Worm (Caenorhabditis elegans) whole organism, L2 larva: ENCODE results near the gene ZC13.1.
A peak's percentile ranks its signal among the peaks of the same experiment; 100 is the strongest.

ENCODE experiments used
- C34F6.9 ChIP-seq: fragments of 150-350 bp; optimal IDR thresholded peaks from 2 replicates; lab custom pipeline; 2014; ENCODE audit warnings: missing biosample characterization, missing genetic modification characterization
- R02D3.7 ChIP-seq: fragments of 150-350 bp; optimal IDR thresholded peaks from 2 replicates; lab custom pipeline; 2014; ENCODE audit warnings: missing biosample characterization, missing genetic modification characterization
- ZK546.5 ChIP-seq: sonication (generic microtip); optimal IDR thresholded peaks from 2 replicates; lab custom pipeline; 2017; ENCODE audit warnings: missing biosample characterization, missing genetic modification characterization
- ama-1 ChIP-seq: fragments of 150-350 bp; optimal IDR thresholded peaks from 2 replicates; lab custom pipeline; 2018; ENCODE audit warnings: inconsistent platforms
- blmp-1 ChIP-seq: sonication (generic microtip); optimal IDR thresholded peaks from 2 replicates; lab custom pipeline; 2017; ENCODE audit warnings: missing genetic modification characterization, mild to moderate bottlenecking, missing compliant biosample characterization, antibody characterized with exemption, moderate library complexity; ENCODE audit not compliant: insufficient read depth
- ceh-16 ChIP-seq: fragments of 150-350 bp; optimal IDR thresholded peaks from 2 replicates; lab custom pipeline; 2014; ENCODE audit warnings: missing biosample characterization, missing genetic modification characterization
- crh-2 ChIP-seq: sonication (generic microtip); optimal IDR thresholded peaks from 2 replicates; lab custom pipeline; 2017; ENCODE audit warnings: missing biosample characterization, missing genetic modification characterization
- dmd-4 ChIP-seq: sonication (generic microtip); optimal IDR thresholded peaks from 2 replicates; lab custom pipeline; 2017; ENCODE audit warnings: missing biosample characterization, missing genetic modification characterization
- egl-27 ChIP-seq: sonication (generic microtip); optimal IDR thresholded peaks from 3 replicates; lab custom pipeline; 2017; ENCODE audit warnings: missing biosample characterization, missing genetic modification reagents, missing genetic modification characterization
- elt-1 ChIP-seq: fragments of 150-350 bp; optimal IDR thresholded peaks from 2 replicates; lab custom pipeline; 2014; ENCODE audit warnings: missing biosample characterization, missing genetic modification characterization
- elt-3 ChIP-seq: sonication (generic microtip); optimal IDR thresholded peaks from 2 replicates; lab custom pipeline; 2017; ENCODE audit warnings: missing biosample characterization, missing genetic modification characterization
- fos-1 ChIP-seq: fragments of 150-350 bp; optimal IDR thresholded peaks from 2 replicates; lab custom pipeline; 2014; ENCODE audit warnings: missing biosample characterization, missing genetic modification characterization
- gmeb-1 ChIP-seq: fragments of 150-350 bp; optimal IDR thresholded peaks from 2 replicates; lab custom pipeline; 2014; ENCODE audit warnings: missing biosample characterization, missing genetic modification characterization
- lin-11 ChIP-seq: fragments of 150-350 bp; sonication (generic microtip); optimal IDR thresholded peaks from 2 replicates; lab custom pipeline; 2014; ENCODE audit warnings: missing biosample characterization, missing genetic modification characterization, inconsistent platforms, mixed read lengths
- lin-39 ChIP-seq: fragments of 150-350 bp; optimal IDR thresholded peaks from 2 replicates; lab custom pipeline; 2014; ENCODE audit warnings: missing biosample characterization, missing genetic modification reagents, missing genetic modification characterization
- lsy-2 ChIP-seq, 2 experiments: fragments of 150-350 bp in 1 of 2; sonication (generic microtip) in 1 of 2; optimal IDR thresholded peaks; 2 replicates each; lab custom pipeline; 2014 to 2017; ENCODE audit warnings: missing biosample characterization in 2 of 2, missing genetic modification characterization in 2 of 2
- mab-5 ChIP-seq: fragments of 150-350 bp; optimal IDR thresholded peaks from 2 replicates; lab custom pipeline; 2014; ENCODE audit warnings: missing biosample characterization, missing genetic modification characterization
- mdl-1 ChIP-seq, 2 experiments: fragments of 150-350 bp in 1 of 2; sonication (generic microtip) in 1 of 2; optimal IDR thresholded peaks; 2 replicates each; lab custom pipeline; 2017; ENCODE audit warnings: missing biosample characterization in 2 of 2, missing genetic modification characterization in 2 of 2
- nhr-11 ChIP-seq: fragments of 150-350 bp; optimal IDR thresholded peaks from 2 replicates; lab custom pipeline; 2014; ENCODE audit warnings: missing biosample characterization, missing genetic modification characterization
- nhr-12 ChIP-seq: fragments of 150-350 bp; optimal IDR thresholded peaks from 2 replicates; lab custom pipeline; 2014; ENCODE audit warnings: missing biosample characterization, missing genetic modification characterization
- nhr-129 ChIP-seq: fragments of 150-350 bp; optimal IDR thresholded peaks from 2 replicates; lab custom pipeline; 2014; ENCODE audit warnings: missing biosample characterization, missing genetic modification characterization
- nhr-23 ChIP-seq: fragments of 150-350 bp; optimal IDR thresholded peaks from 2 replicates; lab custom pipeline; 2014; ENCODE audit warnings: missing biosample characterization, missing genetic modification reagents, missing genetic modification characterization
- nhr-237 ChIP-seq: fragments of 150-350 bp; optimal IDR thresholded peaks from 2 replicates; lab custom pipeline; 2014; ENCODE audit warnings: missing biosample characterization, missing genetic modification characterization
- nhr-6 ChIP-seq: fragments of 150-350 bp; optimal IDR thresholded peaks from 2 replicates; lab custom pipeline; 2014; ENCODE audit warnings: missing biosample characterization, missing genetic modification characterization
- nhr-77 ChIP-seq: fragments of 150-350 bp; optimal IDR thresholded peaks from 2 replicates; lab custom pipeline; 2014; ENCODE audit warnings: missing biosample characterization, missing genetic modification characterization
- peb-1 ChIP-seq: fragments of 150-350 bp; optimal IDR thresholded peaks from 2 replicates; lab custom pipeline; 2014; ENCODE audit warnings: missing biosample characterization, missing genetic modification characterization
- sem-4 ChIP-seq: fragments of 150-350 bp; optimal IDR thresholded peaks from 2 replicates; lab custom pipeline; 2014; ENCODE audit warnings: missing biosample characterization, missing genetic modification reagents, missing genetic modification characterization
- skn-1 ChIP-seq: sonication (generic microtip); optimal IDR thresholded peaks from 2 replicates; lab custom pipeline; 2017; ENCODE audit warnings: missing biosample characterization, missing genetic modification characterization
- sma-9 ChIP-seq, 2 experiments: fragments of 150-350 bp in 1 of 2; sonication (generic microtip) in 1 of 2; optimal IDR thresholded peaks; 2 replicates each; lab custom pipeline; 2014 to 2016; ENCODE audit warnings: missing genetic modification characterization in 2 of 2, mild to moderate bottlenecking in 1 of 2, missing biosample characterization in 1 of 2, missing compliant biosample characterization in 1 of 2, missing genetic modification reagents in 1 of 2, moderate library complexity in 1 of 2
- snpc-4 ChIP-seq: fragments of 150-350 bp; optimal IDR thresholded peaks from 2 replicates; lab custom pipeline; 2014; ENCODE audit warnings: missing biosample characterization, missing genetic modification characterization
- unc-39 ChIP-seq: fragments of 150-350 bp; optimal IDR thresholded peaks from 2 replicates; lab custom pipeline; 2014; ENCODE audit warnings: missing biosample characterization, missing genetic modification characterization
- unc-55 ChIP-seq: fragments of 150-350 bp; sonication (generic microtip); optimal IDR thresholded peaks from 3 replicates; lab custom pipeline; 2014; ENCODE audit warnings: missing biosample characterization, missing genetic modification reagents, missing genetic modification characterization
- unc-62 ChIP-seq: fragments of 150-350 bp; optimal IDR thresholded peaks from 2 replicates; lab custom pipeline; 2014; ENCODE audit warnings: missing biosample characterization, missing genetic modification reagents, missing genetic modification characterization
- ztf-11 ChIP-seq: sonication (generic microtip); optimal IDR thresholded peaks from 2 replicates; lab custom pipeline; 2017; ENCODE audit warnings: missing biosample characterization, missing genetic modification characterization
- ztf-4 ChIP-seq: fragments of 150-350 bp; optimal IDR thresholded peaks from 2 replicates; lab custom pipeline; 2014; ENCODE audit warnings: missing biosample characterization, missing genetic modification characterization

Gene ZC13.1

ce11 chrX:910337-910736 lies 33.3 kb downstream of the ZC13.1 start:
- no peak for TF ChIP-seq lin-39 (tag; lab: Kevin White, UChicago)
- TF ChIP-seq nhr-11 = no peak
- TF ChIP-seq blmp-1 (tag; lab: Kevin White, UChicago) = no peak
- no peak for TF ChIP-seq elt-1
- peak; percentile 48 for TF ChIP-seq unc-55
- peak; percentile 1 for TF ChIP-seq sma-9 (GFP tag; optimal IDR thresholded peaks at IDR 0.05; lab: Kevin White, UChicago)
- no peak for TF ChIP-seq sma-9 (tag; optimal IDR thresholded peaks at IDR 0.05; lab: Kevin White, UChicago)
- TF ChIP-seq crh-2 (tag; lab: Kevin White, UChicago) = peak; percentile 2
- TF ChIP-seq skn-1 (tag; lab: Kevin White, UChicago) = no peak
- peak; percentile 46 for TF ChIP-seq lin-11 (tag; lab: Kevin White, UChicago)
- TF ChIP-seq nhr-129 (tag; lab: Kevin White, UChicago) = no peak
- peak; percentile 42 for TF ChIP-seq C34F6.9 (tag; lab: Kevin White, UChicago)

- TF ChIP-seq R02D3.7 (tag; lab: Kevin White, UChicago) (no peak), mdl-1 (tag; optimal IDR thresholded peaks at IDR 0.05; lab: Kevin White, UChicago) (no peak), unc-62 (GFP tag; lab: Kevin White, UChicago) (no peak), ama-1 (lab: Kevin White, UChicago) (no peak), unc-39 (tag; lab: Kevin White, UChicago) (no peak), ZK546.5 (tag; lab: Kevin White, UChicago) (no peak), unc-55 (no peak), elt-3 (tag; lab: Kevin White, UChicago) (no peak), gmeb-1 (tag; lab: Kevin White, UChicago) (no peak), ztf-4 (no peak)
Measured at ce11 chrX:912564-912963, 35.5 kb downstream of the ZC13.1 start.

- TF ChIP-seq sma-9 (GFP tag; optimal IDR thresholded peaks at IDR 0.05; lab: Kevin White, UChicago) = no peak
- TF ChIP-seq sma-9 (tag; optimal IDR thresholded peaks at IDR 0.05; lab: Kevin White, UChicago) = no peak
- TF ChIP-seq unc-39 (tag; lab: Kevin White, UChicago) = no peak
- no peak for TF ChIP-seq mab-5 (tag; lab: Kevin White, UChicago)
- TF ChIP-seq ztf-11 (tag; lab: Kevin White, UChicago) = no peak
- no peak for TF ChIP-seq peb-1 (tag; lab: Kevin White, UChicago)
- TF ChIP-seq ama-1 (lab: Kevin White, UChicago) = no peak
- no peak for TF ChIP-seq crh-2 (tag; lab: Kevin White, UChicago)
- TF ChIP-seq R02D3.7 (tag; lab: Kevin White, UChicago) = no peak
- TF ChIP-seq nhr-237 = no peak
- no peak for TF ChIP-seq sem-4 (tag; lab: Kevin White, UChicago)
- no peak for TF ChIP-seq egl-27 (tag; lab: Kevin White, UChicago)
- no peak for TF ChIP-seq blmp-1 (tag; lab: Kevin White, UChicago)
- no peak for TF ChIP-seq nhr-6 (tag; lab: Kevin White, UChicago)
- no peak for TF ChIP-seq C34F6.9 (tag; lab: Kevin White, UChicago)
- no peak for TF ChIP-seq ceh-16
Measured at ce11 chrX:912990-913389, 36.0 kb downstream of the ZC13.1 start, which contains the start of gene F35H12.6. Gene F35H12.6, plus strand, starts transcription at chrX:913290.

- TF ChIP-seq nhr-129 (tag; lab: Kevin White, UChicago) = peak; percentile 49
- TF ChIP-seq unc-55 = peak; percentile 71
- peak; percentile 48 for TF ChIP-seq C34F6.9 (tag; lab: Kevin White, UChicago)
- TF ChIP-seq nhr-237 = no peak
- no peak for TF ChIP-seq nhr-23 (tag; lab: Kevin White, UChicago)
- no peak for TF ChIP-seq nhr-77 (tag; lab: Kevin White, UChicago)
- TF ChIP-seq lsy-2 (tag; optimal IDR thresholded peaks at IDR 0.05; lab: Kevin White, UChicago) = peak in 1 of 2 experiments; percentile 34
- no peak for TF ChIP-seq nhr-12 (tag; lab: Kevin White, UChicago)
- TF ChIP-seq fos-1 (tag; lab: Kevin White, UChicago) = peak; percentile 22
- TF ChIP-seq snpc-4 = no peak
- no peak for TF ChIP-seq dmd-4 (tag; lab: Kevin White, UChicago)
- TF ChIP-seq ZK546.5 (tag; lab: Kevin White, UChicago) = no peak
Measured at ce11 chrX:915510-915909, 38.5 kb downstream of the ZC13.1 start, which contains the start of gene sel-12. Gene sel-12, plus strand, starts transcription at chrX:915867.
